Worm (Caenorhabditis elegans): ENCODE results near the gene C29H12.6.

C29H12.6 gene

ce11 chrII:6099500-6099899 lies 18.6 kb downstream of the C29H12.6 start, which contains the start of gene rgs-3:
TSS of gene rgs-3 (plus strand) at chrII:6099800.
- TF ChIP-seq unc-42 (tag; optimal IDR thresholded peaks at IDR 0.05), result no peak
- no peak for TF ChIP-seq unc-3 (GFP tag; conservative IDR thresholded peaks at IDR 0.05)
- TF ChIP-seq unc-3 (tag; optimal IDR thresholded peaks at IDR 0.05), result no peak
- TF ChIP-seq ama-1 (optimal IDR thresholded peaks at IDR 0.05), result no peak
- TF ChIP-seq ttx-3 (tag; optimal IDR thresholded peaks at IDR 0.05), result no peak
- TF ChIP-seq syd-9 (tag; optimal IDR thresholded peaks at IDR 0.05), result no peak
- no peak for TF ChIP-seq pax-1 (tag; optimal IDR thresholded peaks at IDR 0.05)
- no peak for TF ChIP-seq ceh-30 (tag; optimal IDR thresholded peaks at IDR 0.05)
- no peak for TF ChIP-seq rnt-1 (tag; optimal IDR thresholded peaks at IDR 0.05)
- TF ChIP-seq hlh-8 (tag; optimal IDR thresholded peaks at IDR 0.05), result no peak

ce11 chrII:6097441-6097840 lies 20.6 kb downstream of the C29H12.6 start, which contains the start of the genes tpp-2 and rbbp-5:
TSS of gene tpp-2 (minus strand) at chrII:6097597.
TSS of gene rbbp-5 (plus strand) at chrII:6097830.
- no peak for TF ChIP-seq elt-2 (tag; optimal IDR thresholded peaks at IDR 0.05)
- TF ChIP-seq ceh-31 (tag; optimal IDR thresholded peaks at IDR 0.05), result peak; percentile 88
- TF ChIP-seq unc-55 (GFP tag; optimal IDR thresholded peaks at IDR 0.05), result no peak
- no peak for TF ChIP-seq lin-11 (tag; optimal IDR thresholded peaks at IDR 0.05)
- no peak for TF ChIP-seq sox-2 (GFP tag; IDR thresholded peaks at IDR 0.05)
- TF ChIP-seq eyg-1 (tag; optimal IDR thresholded peaks at IDR 0.05), result no peak
- no peak for TF ChIP-seq sdc-2 (tag; optimal IDR thresholded peaks at IDR 0.05)
- peak; percentile 37 for TF ChIP-seq rnt-1 (tag; optimal IDR thresholded peaks at IDR 0.05)
- peak; percentile 23 for TF ChIP-seq ref-2 (tag; optimal IDR thresholded peaks at IDR 0.05)
- no peak for TF ChIP-seq pros-1 (tag; optimal IDR thresholded peaks at IDR 0.05)
- peak; percentile 34 for TF ChIP-seq F13H6.1 (tag; optimal IDR thresholded peaks at IDR 0.05)
- TF ChIP-seq ceh-9 (tag; optimal IDR thresholded peaks at IDR 0.05), result no peak
- no peak for TF ChIP-seq madf-2 (tag; optimal IDR thresholded peaks at IDR 0.05)
- TF ChIP-seq syd-9 (tag; optimal IDR thresholded peaks at IDR 0.05), result no peak
- TF ChIP-seq ceh-45 (GFP tag; IDR thresholded peaks at IDR 0.05), result no peak
- TF ChIP-seq pha-4 (tag; optimal IDR thresholded peaks at IDR 0.05), result no peak
- no peak for TF ChIP-seq fkh-10 (GFP tag; optimal IDR thresholded peaks at IDR 0.05)
- no peak for TF ChIP-seq ztf-16 (tag; optimal IDR thresholded peaks at IDR 0.05)
- no peak for TF ChIP-seq nfya-1 (tag; optimal IDR thresholded peaks at IDR 0.05)
- TF ChIP-seq pag-3 (tag; optimal IDR thresholded peaks at IDR 0.05; ENCODE audit: borderline replicate concordance), result no peak
- no peak for TF ChIP-seq pqm-1 (tag; optimal IDR thresholded peaks at IDR 0.05)
- no peak for TF ChIP-seq sox-4 (tag; optimal IDR thresholded peaks at IDR 0.05)
- peak; percentile 87 for TF ChIP-seq ceh-2 (tag; optimal IDR thresholded peaks at IDR 0.05)
- no peak for TF ChIP-seq ceh-30 (tag; optimal IDR thresholded peaks at IDR 0.05)
- TF ChIP-seq Y22D7AL.16 (tag; optimal IDR thresholded peaks at IDR 0.05), result no peak
- TF ChIP-seq pha-2 (tag; optimal IDR thresholded peaks at IDR 0.05), result no peak
- no peak for TF ChIP-seq lim-6 (tag; optimal IDR thresholded peaks at IDR 0.05)
- TF ChIP-seq tbx-2 (tag; optimal IDR thresholded peaks at IDR 0.05), result peak; percentile 84
- no peak for TF ChIP-seq nhr-232 (tag; optimal IDR thresholded peaks at IDR 0.05)
- no peak for TF ChIP-seq ceh-6 (GFP tag; optimal IDR thresholded peaks at IDR 0.05)
- TF ChIP-seq T23F11.4 (GFP tag; optimal IDR thresholded peaks at IDR 0.05), result no peak
- TF ChIP-seq unc-86 (tag; optimal IDR thresholded peaks at IDR 0.05), result no peak
- TF ChIP-seq ama-1 (optimal IDR thresholded peaks at IDR 0.05), result no peak
- TF ChIP-seq dmd-4 (tag; optimal IDR thresholded peaks at IDR 0.05; ENCODE audit: borderline replicate concordance), result no peak
- no peak for TF ChIP-seq npax-4 (tag; optimal IDR thresholded peaks at IDR 0.05)
- TF ChIP-seq tbx-7 (tag; optimal IDR thresholded peaks at IDR 0.05), result peak; percentile 65
- TF ChIP-seq ahr-1 (tag; optimal IDR thresholded peaks at IDR 0.05), result no peak
- TF ChIP-seq ttx-3 (tag; optimal IDR thresholded peaks at IDR 0.05), result no peak
- TF ChIP-seq K02D7.2 (tag; optimal IDR thresholded peaks at IDR 0.05), result no peak
- TF ChIP-seq hlh-13 (GFP tag; optimal IDR thresholded peaks at IDR 0.05), result no peak
- no peak for TF ChIP-seq pax-1 (tag; optimal IDR thresholded peaks at IDR 0.05)
- TF ChIP-seq nhr-11 (tag; optimal IDR thresholded peaks at IDR 0.05), result no peak
- TF ChIP-seq ceh-19 (GFP tag; optimal IDR thresholded peaks at IDR 0.05), result no peak
- TF ChIP-seq dve-1 (tag; optimal IDR thresholded peaks at IDR 0.05), result no peak
- TF ChIP-seq C08G9.2 (tag; optimal IDR thresholded peaks at IDR 0.05), result peak; percentile 82
- TF ChIP-seq ceh-22 (tag; optimal IDR thresholded peaks at IDR 0.05), result no peak
- no peak for TF ChIP-seq odd-2 (tag; optimal IDR thresholded peaks at IDR 0.05)
- TF ChIP-seq zip-5 (tag; optimal IDR thresholded peaks at IDR 0.05), result peak; percentile 76

All from whole organism, late embryonic.